Worm (Caenorhabditis elegans): ENCODE measurements around the gene C44H9.4.

The C44H9.4 gene

ce11 chrV:12869948-12870347 lies 34.5 kb downstream of the C44H9.4 start, which contains the start of gene T07F10.3:
TSS of gene T07F10.3 (minus strand) at chrV:12870045.
- no peak for TF ChIP-seq unc-62 (GFP tag; optimal IDR thresholded peaks at IDR 0.05)

ce11 chrV:12870740-12871139 lies 35.3 kb downstream of the C44H9.4 start:
- no peak for TF ChIP-seq unc-62 (GFP tag; optimal IDR thresholded peaks at IDR 0.05)

ce11 chrV:12871753-12872152 lies 36.3 kb downstream of the C44H9.4 start, which contains the start of gene bus-19:
TSS of gene bus-19 (plus strand) at chrV:12872053.
- no peak for TF ChIP-seq unc-62 (GFP tag; optimal IDR thresholded peaks at IDR 0.05)

ce11 chrV:12875850-12876249 lies 40.4 kb downstream of the C44H9.4 start:
- no peak for TF ChIP-seq unc-62 (GFP tag; optimal IDR thresholded peaks at IDR 0.05)

ce11 chrV:12876708-12877107 lies 41.2 kb downstream of the C44H9.4 start:
- no peak for TF ChIP-seq unc-62 (GFP tag; optimal IDR thresholded peaks at IDR 0.05)

- TF ChIP-seq unc-62 (GFP tag; optimal IDR thresholded peaks at IDR 0.05), result no peak
These were observed 42.1 kb downstream of the C44H9.4 start for ce11 chrV:12877579-12877978.

- no peak for TF ChIP-seq unc-62 (GFP tag; optimal IDR thresholded peaks at IDR 0.05)
These were observed 43.9 kb downstream of the C44H9.4 start for ce11 chrV:12879349-12879748.

ce11 chrV:12881396-12881795 lies 45.9 kb downstream of the C44H9.4 start:
- TF ChIP-seq unc-62 (GFP tag; optimal IDR thresholded peaks at IDR 0.05), result no peak

- no peak for TF ChIP-seq unc-62 (GFP tag; optimal IDR thresholded peaks at IDR 0.05)
These were observed 46.9 kb downstream of the C44H9.4 start for ce11 chrV:12882370-12882769.

ce11 chrV:12885860-12886259 lies 50.4 kb downstream of the C44H9.4 start, which contains the start of gene glb-24:
TSS of gene glb-24 (minus strand) at chrV:12885960.
- no peak for TF ChIP-seq unc-62 (GFP tag; optimal IDR thresholded peaks at IDR 0.05)

All from whole organism, dauer.